Worm (Caenorhabditis elegans) whole organism, late embryonic: ENCODE measurements around the gene srt-36.

Experiments
- ceh-22 ChIP-seq: sonication (generic microtip); optimal IDR thresholded peaks from 2 replicates; lab custom pipeline; 2017; ENCODE audit warnings: missing biosample characterization, missing genetic modification characterization
- ceh-24 ChIP-seq: sonication (generic microtip); optimal IDR thresholded peaks from 2 replicates; lab custom pipeline; 2016; ENCODE audit warnings: mild to moderate bottlenecking, missing genetic modification characterization, missing compliant biosample characterization
- nfya-1 ChIP-seq: sonication (generic microtip); optimal IDR thresholded peaks from 2 replicates; lab custom pipeline; 2017; ENCODE audit warnings: missing genetic modification characterization, mild to moderate bottlenecking, missing compliant biosample characterization, antibody characterized with exemption, moderate library complexity
- pros-1 ChIP-seq: fragments of 150-350 bp; optimal IDR thresholded peaks from 2 replicates; lab custom pipeline; 2014; ENCODE audit warnings: missing biosample characterization, missing genetic modification reagents, missing genetic modification characterization
- tbx-2 ChIP-seq: sonication (generic microtip); optimal IDR thresholded peaks from 2 replicates; lab custom pipeline; 2016; ENCODE audit warnings: missing genetic modification characterization, missing compliant biosample characterization

- TF ChIP-seq pros-1 (tag; lab: Kevin White, UChicago) (no peak), tbx-2 (tag; lab: Kevin White, UChicago) (no peak), ceh-24 (tag; lab: Kevin White, UChicago) (no peak), nfya-1 (tag; lab: Kevin White, UChicago) (no peak), ceh-22 (tag; lab: Kevin White, UChicago) (no peak)
These were observed 25.7 kb downstream of the srt-36 start, which contains the start of gene srt-12 for ce11 chrV:4242431-4242830.
